Fruit fly (Drosophila melanogaster): ENCODE results near the gene viaf.
A peak's percentile ranks its signal among the peaks of the same experiment; 100 is the strongest.

dm6 chr3L:12002321-12003248 is 9.6 kb upstream of the viaf start, which contains the start of the genes Pop2 and CG6928:
- peak in 1 of 2 experiments; percentile 6 for TF ChIP-seq salr (GFP tag; optimal IDR thresholded peaks at IDR 0.05)
- peak; percentile 22 for TF ChIP-seq CG34406 (GFP tag; optimal IDR thresholded peaks at IDR 0.05)
- TF ChIP-seq achi (GFP tag; optimal IDR thresholded peaks at IDR 0.05): peak; percentile 79
- TF ChIP-seq fd85E (GFP tag; optimal IDR thresholded peaks at IDR 0.05): peak; percentile 24
- no peak for TF ChIP-seq Blimp-1 (GFP tag; optimal IDR thresholded peaks at IDR 0.05)
- TF ChIP-seq Sox14 (GFP tag; optimal IDR thresholded peaks at IDR 0.05): peak; percentile 69
- peak; percentile 71 for TF ChIP-seq acj6 (GFP tag; optimal IDR thresholded peaks at IDR 0.05)
- no peak for TF ChIP-seq dac (GFP tag; optimal IDR thresholded peaks at IDR 0.05)
- peak; percentile 79 for TF ChIP-seq lz (GFP tag; optimal IDR thresholded peaks at IDR 0.05)
- TF ChIP-seq Ets96B (tag; optimal IDR thresholded peaks at IDR 0.05): no peak
- TF ChIP-seq pdm3 (GFP tag; optimal IDR thresholded peaks at IDR 0.05): no peak
- TF ChIP-seq CG15336 (GFP tag; IDR thresholded peaks at IDR 0.05): peak; percentile 26; the same call in 1 of the 2 replicates

All from whole organism, prepupa.